Fruit fly (Drosophila melanogaster) whole organism, pupa: ENCODE data around the gene SecCl.

Source experiments
- CG10348 ChIP-seq: fragments of 200-800 bp; sonication (Bioruptor generic); IDR thresholded peaks from 2 replicates; pipeline ENCODE4 v1.3.6; 2022; ENCODE audit warnings: missing biosample characterization, missing genetic modification characterization
- CG12605 ChIP-seq: fragments of 200-800 bp; sonication (Bioruptor generic); IDR thresholded peaks from 2 replicates; pipeline ENCODE4 v1.3.6; 2022; ENCODE audit warnings: missing biosample characterization, missing genetic modification characterization
- CG13204 ChIP-seq: fragments of 200-800 bp; sonication (Bioruptor generic); optimal IDR thresholded peaks from 2 replicates; lab custom pipeline; 2018; ENCODE audit warnings: missing biosample characterization, mild to moderate bottlenecking, missing genetic modification characterization, moderate library complexity
- CG14655 ChIP-seq: fragments of 200-800 bp; sonication (Bioruptor generic); optimal IDR thresholded peaks from 3 replicates; lab custom pipeline; 2017; ENCODE audit warnings: mild to moderate bottlenecking, missing biosample characterization, missing genetic modification reagents, missing genetic modification characterization
- CG15710 ChIP-seq: fragments of 200-800 bp; sonication (Bioruptor generic); optimal IDR thresholded peaks from 2 replicates; lab custom pipeline; 2018; ENCODE audit warnings: missing biosample characterization, mild to moderate bottlenecking, missing genetic modification characterization, moderate library complexity
- CG17806 ChIP-seq: fragments of 200-800 bp; sonication (Bioruptor generic); optimal IDR thresholded peaks from 2 replicates; lab custom pipeline; 2018; ENCODE audit warnings: missing biosample characterization, mild to moderate bottlenecking, missing genetic modification characterization, moderate library complexity
- CG32121 ChIP-seq: fragments of 200-800 bp; sonication (Bioruptor generic); IDR thresholded peaks from 2 replicates; pipeline ENCODE4 v1.3.6; 2022; ENCODE audit warnings: missing biosample characterization, missing genetic modification characterization
- CG34367 ChIP-seq: fragments of 200-800 bp; sonication (Bioruptor generic); optimal IDR thresholded peaks from 2 replicates; lab custom pipeline; 2018; ENCODE audit warnings: missing biosample characterization, mild to moderate bottlenecking, missing genetic modification characterization
- CG4496 ChIP-seq: fragments of 200-800 bp; sonication (Bioruptor generic); IDR thresholded peaks from 3 replicates; pipeline ENCODE4 v1.3.6; 2022; ENCODE audit warnings: missing biosample characterization, missing genetic modification characterization
- CG8159 ChIP-seq: fragments of 200-800 bp; sonication (Bioruptor generic); optimal IDR thresholded peaks from 3 replicates; lab custom pipeline; 2018; ENCODE audit warnings: missing biosample characterization, mild to moderate bottlenecking, missing genetic modification characterization, moderate library complexity
- CG8301 ChIP-seq: fragments of 200-800 bp; sonication (Bioruptor generic); optimal IDR thresholded peaks from 2 replicates; lab custom pipeline; 2018; ENCODE audit warnings: missing biosample characterization, mild to moderate bottlenecking, missing genetic modification characterization
- CG9948 ChIP-seq: fragments of 200-800 bp; sonication (Bioruptor generic); optimal IDR thresholded peaks from 2 replicates; lab custom pipeline; 2018; ENCODE audit warnings: missing biosample characterization, mild to moderate bottlenecking, missing genetic modification characterization, moderate library complexity
- D1 ChIP-seq: fragments of 200-800 bp; sonication (Bioruptor generic); optimal IDR thresholded peaks from 2 replicates; lab custom pipeline; 2018; ENCODE audit warnings: missing biosample characterization, mild to moderate bottlenecking, missing genetic modification characterization, moderate library complexity
- EcR ChIP-seq: fragments of 200-800 bp; sonication (Bioruptor generic); optimal IDR thresholded peaks from 3 replicates; lab custom pipeline; 2019; ENCODE audit warnings: missing biosample characterization, missing genetic modification characterization, mild to moderate bottlenecking, moderate library complexity, missing genetic modification reagents
- Ets98B ChIP-seq: fragments of 200-800 bp; sonication (Bioruptor generic); IDR thresholded peaks from 2 replicates; pipeline ENCODE4 v1.3.6; 2022; ENCODE audit warnings: missing biosample characterization, missing genetic modification characterization
- Pif1A ChIP-seq: fragments of 200-800 bp; sonication (Bioruptor generic); optimal IDR thresholded peaks from 3 replicates; lab custom pipeline; 2016; ENCODE audit warnings: missing biosample characterization, missing genetic modification characterization
- Pif1B ChIP-seq: fragments of 200-800 bp; sonication (Bioruptor generic); optimal IDR thresholded peaks from 3 replicates; lab custom pipeline; 2016; ENCODE audit warnings: missing biosample characterization, missing genetic modification characterization
- Snoo ChIP-seq: fragments of 200-800 bp; sonication (Bioruptor generic); optimal IDR thresholded peaks from 3 replicates; lab custom pipeline; 2017; ENCODE audit warnings: missing biosample characterization, mild to moderate bottlenecking, missing genetic modification characterization, inconsistent platforms
- fd96Ca ChIP-seq: fragments of 200-800 bp; sonication (Bioruptor generic); IDR thresholded peaks from 3 replicates; pipeline ENCODE4 v1.3.6; 2022; ENCODE audit warnings: missing biosample characterization, missing genetic modification characterization
- gl ChIP-seq: fragments of 200-800 bp; sonication (Bioruptor generic); optimal IDR thresholded peaks from 2 replicates; lab custom pipeline; 2018; ENCODE audit warnings: missing biosample characterization, mild to moderate bottlenecking, missing genetic modification characterization
- rn ChIP-seq: fragments of 200-800 bp; sonication (Bioruptor generic); IDR thresholded peaks from 2 replicates; pipeline ENCODE4 v1.3.6; 2022; ENCODE audit warnings: missing biosample characterization, missing genetic modification characterization

The SecCl gene

DNA sequence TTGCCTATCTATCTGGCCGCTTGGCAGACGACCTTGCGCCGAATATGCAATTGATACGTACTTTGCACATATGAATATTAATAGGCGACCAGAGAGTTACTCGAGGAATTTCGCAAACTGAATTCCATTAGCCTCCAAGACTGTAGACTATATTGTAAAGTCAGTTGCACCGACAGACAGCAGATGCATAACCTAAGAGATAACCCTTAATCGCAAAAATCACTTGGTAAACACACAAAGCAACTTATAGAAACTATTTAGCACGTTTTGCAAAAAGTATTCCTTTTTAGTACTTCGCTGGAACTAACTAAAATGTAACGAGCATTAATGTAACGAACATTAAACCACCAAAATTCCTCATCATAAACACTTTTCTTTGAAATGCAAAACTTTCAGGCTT is 16.2 kb downstream of the SecCl start, which contains the start of gene CG6333:
CG6333 (minus strand) TSS at position 101 of the 400 bp plus-strand sequence.
- TF ChIP-seq gl (tag; lab: Kevin White, UChicago) (no peak), CG14655 (GFP tag; lab: Kevin White, UChicago) (no peak), CG8301 (tag; lab: Kevin White, UChicago) (no peak), CG15710 (tag; lab: Kevin White, UChicago) (no peak), CG13204 (GFP tag; lab: Kevin White, UChicago) (no peak), CG32121 (no peak), Pif1B (GFP tag; lab: Kevin White, UChicago) (no peak), CG8159 (no peak), CG10348 (GFP tag; lab: Robert Waterston, UW) (no peak), CG4496 (GFP tag; lab: Robert Waterston, UW) (no peak), Ets98B (GFP tag; lab: Robert Waterston, UW) (no peak), CG12605 (GFP tag; lab: Robert Waterston, UW) (no peak), CG34367 (tag; lab: Kevin White, UChicago) (no peak)

- TF ChIP-seq CG17806 (tag; lab: Kevin White, UChicago) (peak; percentile 30), gl (tag; lab: Kevin White, UChicago) (no peak), Pif1A (GFP tag; lab: Kevin White, UChicago) (peak; percentile 71), Snoo (tag; lab: Kevin White, UChicago) (peak; percentile 37), CG8301 (tag; lab: Kevin White, UChicago) (peak; percentile 34), fd96Ca (GFP tag; lab: Robert Waterston, UW) (no peak; the same call in 1 of the 3 replicates), CG13204 (GFP tag; lab: Kevin White, UChicago) (peak; percentile 86), CG14655 (GFP tag; lab: Kevin White, UChicago) (peak; percentile 22), rn (GFP tag; lab: Robert Waterston, UW) (no peak), CG12605 (GFP tag; lab: Robert Waterston, UW) (peak; percentile 77), CG10348 (GFP tag; lab: Robert Waterston, UW) (no peak), Ets98B (GFP tag; lab: Robert Waterston, UW) (peak; percentile 77), EcR (GFP tag; lab: Kevin White, UChicago) (peak; percentile 85), CG4496 (GFP tag; lab: Robert Waterston, UW) (peak; percentile 86), CG32121 (peak; percentile 49; the same call in 1 of the 2 replicates), CG8159 (peak; percentile 4), CG9948 (tag; lab: Kevin White, UChicago) (peak; percentile 32)
Observed at dm6 chr3L:17486794-17487726, 17.1 kb downstream of the SecCl start, which contains the start of gene Oatp74D. TSS of gene Oatp74D (plus strand) at chr3L:17487118.

- TF ChIP-seq CG13204 (GFP tag; lab: Kevin White, UChicago) = no peak
- peak; percentile 20 for TF ChIP-seq EcR (GFP tag; lab: Kevin White, UChicago)
Observed at dm6 chr3L:17488622-17489391, 18.9 kb downstream of the SecCl start.

dm6 chr3L:17491646-17492045 is 21.7 kb downstream of the SecCl start:
- 0 out of 3 replicates have a peak, but pooled peaks have one; percentile 10 for TF ChIP-seq CG4496 (GFP tag; lab: Robert Waterston, UW)
- TF ChIP-seq CG13204 (GFP tag; lab: Kevin White, UChicago) = peak; percentile 74
- TF ChIP-seq Pif1A (GFP tag; lab: Kevin White, UChicago) = no peak
- TF ChIP-seq CG12605 (GFP tag; lab: Robert Waterston, UW) = no peak
- TF ChIP-seq EcR (GFP tag; lab: Kevin White, UChicago) = peak; percentile 90
- TF ChIP-seq, all 21 proteins: peak for 3

- TF ChIP-seq CG14655 (GFP tag; lab: Kevin White, UChicago) (no peak), CG13204 (GFP tag; lab: Kevin White, UChicago) (no peak), CG4496 (GFP tag; lab: Robert Waterston, UW) (0 out of 3 replicates have a peak, but pooled peaks have one; percentile 9), EcR (GFP tag; lab: Kevin White, UChicago) (no peak), CG12605 (GFP tag; lab: Robert Waterston, UW) (no peak), Snoo (tag; lab: Kevin White, UChicago) (no peak), D1 (tag; lab: Kevin White, UChicago) (no peak)
Observed at dm6 chr3L:17493256-17493655, 23.3 kb downstream of the SecCl start.
